Fruit fly (Drosophila melanogaster) whole organism: ENCODE results near the gene D2hgdh.

Experiments
- CG8478 ChIP-seq: fragments of >200 bp; optimal IDR thresholded peaks from 2 replicates; lab custom pipeline; 2018; ENCODE audit warnings: inconsistent platforms
- Dll ChIP-seq: fragments of >200 bp; optimal IDR thresholded peaks from 2 replicates; lab custom pipeline; 2017
- EcR ChIP-seq, 2 experiments: fragments of >200 bp; optimal IDR thresholded peaks; 2 replicates each; lab custom pipeline; 2017; ENCODE audit warnings: missing biosample characterization in 2 of 2, missing genetic modification characterization in 2 of 2, missing genetic modification reagents in 2 of 2
- pan ChIP-seq: fragments of >200 bp; optimal IDR thresholded peaks from 2 replicates; lab custom pipeline; 2017
- psq ChIP-seq: fragments of >200 bp; optimal IDR thresholded peaks from 2 replicates; lab custom pipeline; 2017
- usp ChIP-seq: fragments of >200 bp; optimal IDR thresholded peaks from 2 replicates; lab custom pipeline; 2017; ENCODE audit warnings: missing biosample characterization, missing genetic modification characterization, mixed read lengths

The D2hgdh gene

DNA sequence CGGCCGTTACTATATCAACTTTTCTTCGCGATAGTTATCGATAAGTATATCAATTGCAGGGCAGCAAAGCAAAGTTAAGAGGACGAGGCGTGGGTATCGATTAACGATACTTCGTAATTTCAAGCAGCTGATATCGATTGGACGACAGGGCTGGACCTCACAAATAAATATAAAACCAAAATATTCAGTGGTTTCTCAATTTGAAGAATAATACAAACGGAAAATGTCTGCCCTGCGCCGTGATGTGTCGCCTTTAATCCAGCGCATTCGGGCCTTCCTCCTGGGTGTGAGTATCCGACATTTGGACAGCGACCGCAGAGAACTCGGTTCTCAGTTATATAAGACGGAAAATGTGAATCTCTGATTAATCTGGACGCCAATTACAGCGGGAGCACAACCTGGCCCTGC is 31.1 kb downstream of the D2hgdh start, which contains the start of gene ND-B14.5A:
Gene ND-B14.5A (plus strand): TSS at position 107 of the 408 bp plus-strand sequence.
- no peak for TF ChIP-seq pan (lab: Kevin White, UChicago)

DNA sequence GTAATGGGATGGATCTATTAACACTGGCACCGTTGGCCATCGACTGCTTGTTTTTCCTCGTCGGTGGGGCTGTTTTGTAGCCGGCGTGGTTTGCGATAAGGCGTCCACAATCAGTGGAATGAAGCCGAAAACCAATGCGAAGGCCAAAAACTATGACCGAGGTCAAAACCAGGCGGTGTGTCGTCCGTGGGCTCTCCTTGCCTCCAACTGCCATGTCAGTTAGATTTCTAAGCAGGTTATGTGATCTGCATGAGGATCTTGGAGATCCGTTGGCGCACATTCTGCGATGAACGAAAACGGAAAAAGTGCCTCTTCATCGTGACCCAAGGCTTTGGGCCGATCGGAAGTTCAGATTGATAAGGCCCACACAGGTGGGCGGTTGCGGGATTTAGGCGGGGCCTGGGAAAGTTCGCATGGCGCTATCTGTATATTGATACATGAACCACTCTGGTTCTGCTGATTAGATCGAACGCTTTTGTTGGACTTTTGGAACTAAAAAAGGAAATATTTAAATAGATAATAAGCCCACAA is 34.0 kb downstream of the D2hgdh start, which contains the start of gene Cyp4d14:
Gene Cyp4d14 (minus strand): TSS at position 51 of the 531 bp plus-strand sequence.
- no peak for TF ChIP-seq Dll (lab: Kevin White, UChicago)
- no peak for TF ChIP-seq usp (GFP tag; lab: Kevin White, UChicago)
- TF ChIP-seq pan (lab: Kevin White, UChicago) = no peak
- no peak for TF ChIP-seq psq (lab: Kevin White, UChicago)
- TF ChIP-seq EcR (GFP tag; optimal IDR thresholded peaks at IDR 0.05; lab: Kevin White, UChicago) = no peak
- TF ChIP-seq CG8478 (lab: Kevin White, UChicago) = no peak

DNA sequence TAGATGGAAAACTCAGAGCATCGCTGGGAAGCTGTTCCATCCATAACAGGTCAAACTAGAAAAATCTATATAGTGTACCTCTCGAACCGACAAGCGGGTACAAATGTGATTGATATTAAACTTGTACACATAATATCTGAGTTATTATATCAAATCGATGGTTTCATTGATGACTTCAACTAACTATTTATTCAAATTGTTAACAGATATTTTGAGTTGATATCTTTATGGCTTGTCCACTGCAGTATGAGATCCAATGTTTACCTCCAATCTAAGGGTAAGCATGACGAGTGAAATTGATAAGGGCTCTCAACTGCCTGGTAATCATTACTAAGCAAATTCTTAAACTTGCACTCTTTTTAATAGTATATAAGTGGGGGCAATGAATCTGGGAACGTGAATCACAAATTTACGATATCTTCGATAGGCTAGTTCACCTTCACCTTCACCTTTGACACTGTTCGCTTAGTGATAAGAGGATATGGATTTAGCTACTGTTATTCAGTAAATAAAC is 34.7 kb downstream of the D2hgdh start, which contains the start of gene Cyp4d2:
Gene Cyp4d2 (plus strand): TSS at position 51 of the 514 bp plus-strand sequence.
- no peak for TF ChIP-seq psq (lab: Kevin White, UChicago)
- no peak for TF ChIP-seq pan (lab: Kevin White, UChicago)
- TF ChIP-seq CG8478 (lab: Kevin White, UChicago) = no peak
- no peak for TF ChIP-seq EcR (GFP tag; optimal IDR thresholded peaks at IDR 0.05; lab: Kevin White, UChicago)
- no peak for TF ChIP-seq Dll (lab: Kevin White, UChicago)
- TF ChIP-seq usp (GFP tag; lab: Kevin White, UChicago) = no peak

DNA sequence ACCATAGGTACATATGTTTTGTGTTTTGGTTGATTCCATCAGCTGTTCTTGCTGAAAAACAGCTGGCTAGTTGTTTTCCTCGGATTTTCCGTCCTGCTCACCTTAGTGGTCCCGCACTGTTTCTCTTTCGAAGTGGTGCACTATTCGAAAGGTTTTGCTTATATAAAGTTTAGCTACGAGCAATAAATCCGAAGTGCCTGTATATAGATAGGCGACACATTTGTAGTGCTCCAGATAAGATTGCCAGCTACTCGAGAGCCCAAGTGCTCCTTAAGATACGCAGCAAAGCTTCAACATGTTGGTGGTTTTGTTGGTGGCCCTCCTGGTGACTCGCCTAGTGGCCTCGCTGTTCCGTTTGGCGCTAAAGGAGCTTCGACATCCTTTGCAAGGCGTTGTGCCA is 37.5 kb downstream of the D2hgdh start, which contains the start of gene Cyp4ae1:
Gene Cyp4ae1 (plus strand): TSS at position 206 of the 400 bp plus-strand sequence.
- TF ChIP-seq psq (lab: Kevin White, UChicago) = no peak
- TF ChIP-seq EcR (GFP tag; optimal IDR thresholded peaks at IDR 0.05; lab: Kevin White, UChicago) = no peak
- no peak for TF ChIP-seq usp (GFP tag; lab: Kevin White, UChicago)
- TF ChIP-seq Dll (lab: Kevin White, UChicago) = no peak
- TF ChIP-seq CG8478 (lab: Kevin White, UChicago) = no peak

DNA sequence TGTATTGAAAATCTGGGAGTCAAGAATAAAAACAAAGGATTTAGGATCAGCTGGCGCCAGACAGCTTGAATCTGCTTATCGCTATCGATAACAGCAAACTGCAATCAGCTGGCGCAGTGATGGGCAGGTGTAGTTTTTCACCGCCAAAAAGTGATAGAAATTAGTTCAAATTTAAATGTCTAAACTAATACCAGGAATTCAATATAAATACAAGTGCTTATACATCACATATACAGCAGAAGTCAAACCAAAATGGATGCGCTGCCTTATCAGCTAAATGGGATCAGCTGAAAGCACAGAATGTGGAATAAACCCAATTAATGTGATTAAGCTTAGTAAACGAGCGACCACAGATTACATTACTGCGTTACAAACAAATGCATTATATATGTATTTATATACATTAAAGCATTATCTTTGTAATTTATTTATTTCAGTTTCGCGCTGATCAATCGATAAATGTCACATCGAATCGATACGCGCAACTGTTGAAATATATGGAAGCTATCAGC is 39.5 kb downstream of the D2hgdh start, which contains the start of gene pn:
Gene pn (plus strand): TSS at position 462 of the 512 bp plus-strand sequence.
- TF ChIP-seq Dll (lab: Kevin White, UChicago) = no peak
- no peak for TF ChIP-seq EcR (GFP tag; optimal IDR thresholded peaks at IDR 0.05; lab: Kevin White, UChicago)
- TF ChIP-seq usp (GFP tag; lab: Kevin White, UChicago) = no peak
- no peak for TF ChIP-seq pan (lab: Kevin White, UChicago)
- no peak for TF ChIP-seq CG8478 (lab: Kevin White, UChicago)

DNA sequence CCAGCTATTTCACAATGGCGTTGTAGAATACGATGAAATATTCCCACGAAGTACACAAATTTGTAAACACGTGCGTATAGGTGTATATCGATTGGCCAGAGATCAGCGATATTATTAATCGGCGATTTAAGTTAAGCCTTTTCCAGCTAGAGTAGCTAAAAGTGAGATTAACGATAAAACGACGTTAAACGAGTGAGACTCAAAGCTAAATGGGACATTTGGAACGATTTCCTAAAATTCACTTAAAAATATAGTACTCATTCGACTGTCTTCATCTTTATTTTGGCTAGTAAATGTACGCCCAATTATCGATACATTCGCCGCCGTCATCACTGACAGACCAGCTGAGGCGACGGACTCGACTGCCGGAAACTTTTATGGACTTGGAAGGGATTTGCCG is 43.3 kb downstream of the D2hgdh start, which contains the start of the genes Nmd3 and CG17776:
Gene Nmd3 (minus strand): TSS at position 106 of the 400 bp plus-strand sequence.
Gene CG17776 (plus strand): TSS at position 163 of the 400 bp plus-strand sequence.
- TF ChIP-seq pan (lab: Kevin White, UChicago) (no peak), EcR (GFP tag; optimal IDR thresholded peaks at IDR 0.05; lab: Kevin White, UChicago) (no peak), psq (lab: Kevin White, UChicago) (no peak), Dll (lab: Kevin White, UChicago) (no peak), CG8478 (lab: Kevin White, UChicago) (no peak), usp (GFP tag; lab: Kevin White, UChicago) (no peak)

DNA sequence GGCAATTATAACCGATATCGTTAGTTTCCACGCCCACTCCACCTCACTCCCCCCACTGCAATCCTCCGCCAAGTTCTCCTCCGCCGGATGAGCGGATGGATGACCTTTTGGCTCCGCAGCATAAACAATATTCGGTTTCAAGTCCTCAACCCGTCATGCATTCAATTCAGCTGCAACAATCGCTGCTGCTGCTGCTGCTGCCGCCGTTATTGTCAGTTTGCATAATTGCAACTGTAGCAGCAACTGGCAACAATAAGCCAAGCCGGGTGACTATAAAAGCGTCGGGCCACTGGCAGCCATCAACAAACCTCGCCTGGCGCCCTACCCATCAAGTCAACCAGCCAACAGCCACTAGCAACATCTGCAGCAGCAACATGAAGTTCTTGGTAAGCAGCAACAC is 45.3 kb downstream of the D2hgdh start, which contains the start of gene CG17777:
Gene CG17777 (plus strand): TSS at position 301 of the 400 bp plus-strand sequence.
- TF ChIP-seq Dll (lab: Kevin White, UChicago) (no peak), psq (lab: Kevin White, UChicago) (no peak), EcR (GFP tag; optimal IDR thresholded peaks at IDR 0.05; lab: Kevin White, UChicago) (no peak), pan (lab: Kevin White, UChicago) (no peak), CG8478 (lab: Kevin White, UChicago) (no peak)

DNA sequence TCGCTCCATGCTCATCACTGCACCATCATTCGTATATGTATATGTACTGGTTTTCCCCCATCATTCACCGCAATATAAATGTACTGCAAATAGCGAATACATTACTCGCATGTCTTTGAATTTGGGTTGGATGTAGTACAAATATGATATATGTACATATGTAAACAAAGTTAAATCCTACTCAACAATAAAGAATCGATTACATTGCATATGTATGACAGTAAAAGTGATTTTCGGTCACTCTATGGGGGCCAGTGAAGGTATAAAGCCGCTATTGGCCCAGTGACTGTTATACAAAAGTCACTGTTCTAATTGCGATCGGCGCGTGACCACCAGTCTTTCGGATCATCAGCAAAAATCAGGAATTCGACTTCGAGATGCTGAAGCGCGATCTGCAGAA is 46.2 kb downstream of the D2hgdh start, which contains the start of gene CG3457:
Gene CG3457 (plus strand): TSS at position 301 of the 400 bp plus-strand sequence.
- no peak for TF ChIP-seq usp (GFP tag; lab: Kevin White, UChicago)
- TF ChIP-seq EcR (GFP tag; optimal IDR thresholded peaks at IDR 0.05; lab: Kevin White, UChicago) = no peak
- no peak for TF ChIP-seq Dll (lab: Kevin White, UChicago)

DNA sequence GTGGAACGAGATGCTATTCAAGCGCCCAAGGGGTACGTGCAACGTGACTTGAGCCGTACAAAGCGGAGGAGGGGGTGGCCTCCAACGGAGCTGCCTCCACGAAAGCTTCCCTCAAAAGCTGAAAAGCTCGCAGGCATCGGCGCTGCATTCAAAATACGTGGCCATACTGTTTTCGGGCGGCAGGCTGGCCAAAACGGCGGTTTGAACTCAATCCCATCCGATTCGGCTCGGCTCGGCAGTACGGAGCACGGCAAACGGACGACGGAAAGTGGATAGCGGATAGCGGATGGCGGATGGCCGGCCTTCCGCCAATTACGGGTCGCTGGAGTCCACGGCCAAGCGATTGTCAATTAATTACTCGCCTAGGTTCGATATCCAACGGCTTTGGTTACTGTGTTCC is 47.6 kb downstream of the D2hgdh start, which contains the start of gene Mct1:
Gene Mct1 (plus strand): TSS at position 301 of the 400 bp plus-strand sequence.
- TF ChIP-seq EcR (GFP tag; optimal IDR thresholded peaks at IDR 0.05; lab: Kevin White, UChicago) (no peak), CG8478 (lab: Kevin White, UChicago) (no peak), Dll (lab: Kevin White, UChicago) (no peak), pan (lab: Kevin White, UChicago) (no peak), usp (GFP tag; lab: Kevin White, UChicago) (no peak), psq (lab: Kevin White, UChicago) (no peak)

DNA sequence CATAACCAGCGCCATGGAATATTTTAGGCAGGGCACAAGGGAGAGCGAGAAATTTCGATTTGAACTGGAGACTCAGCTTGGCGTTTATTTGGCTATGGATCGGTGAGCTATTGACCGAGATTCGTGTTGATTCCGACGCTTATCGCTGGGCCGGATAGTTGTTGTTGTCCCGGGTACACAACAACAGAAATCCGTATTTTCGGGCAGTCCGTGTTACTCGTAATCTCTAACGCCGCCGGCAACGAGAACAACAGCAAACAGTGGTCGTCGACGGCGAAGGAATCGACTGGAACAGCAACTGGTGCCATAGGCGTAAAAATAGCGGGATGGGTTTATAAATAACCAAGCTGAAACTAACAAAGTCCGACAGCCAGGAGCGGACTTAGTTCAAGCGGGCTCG is 50.6 kb downstream of the D2hgdh start:
- TF ChIP-seq psq (lab: Kevin White, UChicago) (no peak), usp (GFP tag; lab: Kevin White, UChicago) (no peak), CG8478 (lab: Kevin White, UChicago) (no peak), EcR (GFP tag; optimal IDR thresholded peaks at IDR 0.05; lab: Kevin White, UChicago) (no peak), pan (lab: Kevin White, UChicago) (no peak), Dll (lab: Kevin White, UChicago) (no peak)

DNA sequence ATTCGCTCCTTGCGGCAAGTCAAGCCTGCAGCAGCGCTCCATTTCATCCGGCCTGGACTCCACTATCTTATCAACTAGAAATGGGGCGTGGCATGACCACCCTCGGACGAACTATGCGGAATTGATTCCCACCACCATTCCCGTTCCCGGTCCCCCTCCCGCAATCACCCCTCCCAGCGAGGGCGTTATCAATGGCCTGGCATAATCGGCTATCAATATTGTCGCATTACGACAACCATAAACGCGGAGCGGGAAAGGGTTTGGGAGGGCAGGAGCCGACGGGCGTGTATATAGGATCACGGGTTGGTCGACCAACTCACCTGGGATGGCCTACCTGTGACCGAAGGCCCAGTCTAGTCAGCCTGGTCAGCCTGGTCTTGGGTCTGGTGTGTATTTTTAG is 51.9 kb downstream of the D2hgdh start:
- TF ChIP-seq EcR (GFP tag; optimal IDR thresholded peaks at IDR 0.05; lab: Kevin White, UChicago) = no peak
- TF ChIP-seq CG8478 (lab: Kevin White, UChicago) = no peak
- TF ChIP-seq psq (lab: Kevin White, UChicago) = no peak
- no peak for TF ChIP-seq Dll (lab: Kevin White, UChicago)
- no peak for TF ChIP-seq usp (GFP tag; lab: Kevin White, UChicago)
- TF ChIP-seq pan (lab: Kevin White, UChicago) = no peak
